Fruit fly (Drosophila melanogaster) whole organism, embryonic: ENCODE results near the gene miple1.

Experiments used
- Bgb ChIP-seq: fragments of 200-800 bp; sonication (Bioruptor generic); IDR thresholded peaks from 2 replicates; pipeline ENCODE4 v1.3.6; 2022; ENCODE audit warnings: missing biosample characterization, missing genetic modification characterization; ENCODE audit not compliant: partially characterized antibody
- CG11504 ChIP-seq: fragments of 200-800 bp; sonication (Bioruptor generic); optimal IDR thresholded peaks from 3 replicates; lab custom pipeline; 2019; ENCODE audit warnings: missing biosample characterization, mild to moderate bottlenecking, missing genetic modification characterization, moderate library complexity
- CG13287 ChIP-seq: fragments of 200-800 bp; sonication (Bioruptor generic); IDR thresholded peaks from 2 replicates; pipeline ENCODE4 v1.3.6; 2022; ENCODE audit warnings: missing biosample characterization, missing genetic modification characterization; ENCODE audit not compliant: partially characterized antibody
- CG13894 ChIP-seq: fragments of 200-800 bp; sonication (Bioruptor generic); optimal IDR thresholded peaks from 3 replicates; lab custom pipeline; 2018; ENCODE audit warnings: missing biosample characterization, mild to moderate bottlenecking, missing genetic modification characterization, moderate library complexity
- CG14014 ChIP-seq: fragments of 200-800 bp; sonication (Bioruptor generic); IDR thresholded peaks from 2 replicates; pipeline ENCODE4 v1.3.6; 2022; ENCODE audit warnings: missing biosample characterization, missing genetic modification characterization
- CG15479 ChIP-seq: fragments of 200-800 bp; sonication (Bioruptor generic); optimal IDR thresholded peaks from 3 replicates; lab custom pipeline; 2019; ENCODE audit warnings: missing biosample characterization, mild to moderate bottlenecking, missing genetic modification characterization, moderate library complexity
- CG2129 ChIP-seq: fragments of 200-800 bp; sonication (Bioruptor generic); IDR thresholded peaks from 2 replicates; pipeline ENCODE4 v1.3.6; 2022; ENCODE audit warnings: missing biosample characterization, missing genetic modification characterization; ENCODE audit not compliant: partially characterized antibody
- CG2199 ChIP-seq: fragments of 200-800 bp; sonication (Bioruptor generic); IDR thresholded peaks from 3 replicates; pipeline ENCODE4 v1.3.6; 2022; ENCODE audit warnings: missing biosample characterization, missing genetic modification characterization
- CG33557 ChIP-seq: fragments of 200-800 bp; sonication (Bioruptor generic); optimal IDR thresholded peaks from 2 replicates; lab custom pipeline; 2019; ENCODE audit warnings: missing biosample characterization, mild to moderate bottlenecking, missing genetic modification characterization, moderate library complexity
- CG34224 ChIP-seq: fragments of 200-800 bp; sonication (Bioruptor generic); IDR thresholded peaks from 3 replicates; pipeline ENCODE4 v1.3.6; 2022; ENCODE audit warnings: missing biosample characterization, missing genetic modification characterization; ENCODE audit not compliant: partially characterized antibody
- CG5180 ChIP-seq: fragments of 200-800 bp; sonication (Bioruptor generic); optimal IDR thresholded peaks from 3 replicates; lab custom pipeline; 2017; ENCODE audit warnings: missing biosample characterization, missing genetic modification characterization, mild to moderate bottlenecking, moderate library complexity, missing genetic modification reagents
- CG6175 ChIP-seq: fragments of 200-800 bp; sonication (Bioruptor generic); IDR thresholded peaks from 3 replicates; pipeline ENCODE4 v1.3.6; 2022; ENCODE audit warnings: missing biosample characterization, missing genetic modification characterization
- CG7556 ChIP-seq: fragments of 200-800 bp; sonication (Bioruptor generic); optimal IDR thresholded peaks from 2 replicates; lab custom pipeline; 2017; ENCODE audit warnings: missing biosample characterization, mild to moderate bottlenecking, missing genetic modification characterization
- Dbx ChIP-seq: fragments of 200-800 bp; sonication (Bioruptor generic); IDR thresholded peaks from 3 replicates; pipeline ENCODE4 v1.3.6; 2022; ENCODE audit warnings: missing biosample characterization, missing genetic modification characterization
- E2f2 ChIP-seq: fragments of 200-800 bp; sonication (Bioruptor generic); IDR thresholded peaks from 2 replicates; pipeline ENCODE4 v1.3.6; 2022; ENCODE audit warnings: missing biosample characterization, missing genetic modification characterization
- Hr78 ChIP-seq, 2 experiments: fragments of 200-800 bp in 1 of 2; fragments of >200 bp in 1 of 2; sonication (Bioruptor generic) in 1 of 2; optimal IDR thresholded peaks; 2 replicates each; lab custom pipeline; 2017 to 2019; ENCODE audit warnings: missing biosample characterization in 2 of 2, missing genetic modification characterization in 2 of 2, mild to moderate bottlenecking in 1 of 2, moderate library complexity in 1 of 2
- Opbp ChIP-seq: fragments of 200-800 bp; sonication (Bioruptor generic); IDR thresholded peaks from 3 replicates; pipeline ENCODE4 v1.3.6; 2022; ENCODE audit warnings: missing biosample characterization, missing genetic modification characterization; ENCODE audit not compliant: partially characterized antibody
- Trl ChIP-seq, 3 experiments: fragments of >200 bp in 2 of 3; fragments of 200-800 bp in 1 of 3; sonication (Bioruptor generic) in 1 of 3; optimal IDR thresholded peaks; 2 replicates in 1 of 3; 3 replicates in 2 of 3; lab custom pipeline; 2016 to 2017; ENCODE audit warnings: missing biosample characterization in 1 of 3, missing genetic modification characterization in 1 of 3
- ato ChIP-seq: fragments of 200-800 bp; sonication (Bioruptor generic); IDR thresholded peaks from 2 replicates; pipeline ENCODE4 v1.3.6; 2022; ENCODE audit warnings: missing biosample characterization, missing genetic modification characterization; ENCODE audit not compliant: partially characterized antibody
- bbx ChIP-seq: fragments of 200-800 bp; sonication (Bioruptor generic); IDR thresholded peaks from 2 replicates; pipeline ENCODE4 v1.3.6; 2022; ENCODE audit warnings: missing biosample characterization, missing genetic modification characterization; ENCODE audit not compliant: partially characterized antibody
- cg ChIP-seq: fragments of 200-800 bp; sonication (Bioruptor generic); optimal IDR thresholded peaks from 3 replicates; lab custom pipeline; 2019; ENCODE audit warnings: missing biosample characterization, mild to moderate bottlenecking, missing genetic modification characterization, moderate library complexity
- chinmo ChIP-seq: fragments of 200-800 bp; sonication (Bioruptor generic); IDR thresholded peaks from 4 replicates; pipeline ENCODE4 v1.3.6; 2022; ENCODE audit warnings: missing biosample characterization, missing genetic modification characterization; ENCODE audit not compliant: partially characterized antibody
- crol ChIP-seq: fragments of 200-800 bp; sonication (Bioruptor generic); IDR thresholded peaks from 2 replicates; pipeline ENCODE4 v1.3.6; 2022; ENCODE audit warnings: missing biosample characterization, missing genetic modification characterization
- ewg ChIP-seq: fragments of 200-800 bp; sonication (Bioruptor generic); optimal IDR thresholded peaks from 3 replicates; lab custom pipeline; 2017; ENCODE audit warnings: mild to moderate bottlenecking, missing biosample characterization, missing genetic modification reagents, missing genetic modification characterization
- gcm ChIP-seq: fragments of 200-800 bp; sonication (Bioruptor generic); optimal IDR thresholded peaks from 2 replicates; lab custom pipeline; 2019; ENCODE audit warnings: missing biosample characterization, mild to moderate bottlenecking, missing genetic modification characterization, moderate library complexity
- hb ChIP-seq: fragments of 200-800 bp; sonication (Bioruptor generic); IDR thresholded peaks from 3 replicates; pipeline ENCODE4 v1.3.6; 2022; ENCODE audit warnings: missing biosample characterization, missing genetic modification characterization; ENCODE audit not compliant: partially characterized antibody
- hbn ChIP-seq: fragments of 200-800 bp; sonication (Bioruptor generic); IDR thresholded peaks from 2 replicates; pipeline ENCODE4 v1.3.6; 2022; ENCODE audit warnings: missing biosample characterization, missing genetic modification characterization; ENCODE audit not compliant: partially characterized antibody
- her ChIP-seq: fragments of 200-800 bp; sonication (Bioruptor generic); optimal IDR thresholded peaks from 2 replicates; lab custom pipeline; 2016; ENCODE audit warnings: missing biosample characterization, missing genetic modification characterization
- inv ChIP-seq: fragments of 200-800 bp; sonication (Bioruptor generic); IDR thresholded peaks from 2 replicates; pipeline ENCODE4 v1.3.6; 2022; ENCODE audit warnings: missing biosample characterization, missing genetic modification characterization; ENCODE audit not compliant: partially characterized antibody
- klu ChIP-seq: fragments of 200-800 bp; sonication (Bioruptor generic); IDR thresholded peaks from 2 replicates; pipeline ENCODE4 v1.3.6; 2022; ENCODE audit warnings: missing biosample characterization, missing genetic modification characterization
- knrl ChIP-seq: fragments of 200-800 bp; sonication (Bioruptor generic); IDR thresholded peaks from 3 replicates; pipeline ENCODE4 v1.3.6; 2022; ENCODE audit warnings: missing biosample characterization, missing genetic modification characterization; ENCODE audit not compliant: partially characterized antibody
- nerfin-1 ChIP-seq: fragments of 200-800 bp; sonication (Bioruptor generic); optimal IDR thresholded peaks from 3 replicates; lab custom pipeline; 2019; ENCODE audit warnings: missing biosample characterization, mild to moderate bottlenecking, missing genetic modification characterization, moderate library complexity
- p53 ChIP-seq: fragments of 200-800 bp; sonication (Bioruptor generic); optimal IDR thresholded peaks from 2 replicates; lab custom pipeline; 2016; ENCODE audit warnings: missing biosample characterization, missing genetic modification characterization
- sens-2 ChIP-seq: fragments of 200-800 bp; sonication (Bioruptor generic); IDR thresholded peaks from 2 replicates; pipeline ENCODE4 v1.3.6; 2022; ENCODE audit warnings: missing biosample characterization, missing genetic modification characterization
- slp2 ChIP-seq: fragments of 200-800 bp; sonication (Bioruptor generic); optimal IDR thresholded peaks from 2 replicates; lab custom pipeline; 2016; ENCODE audit warnings: missing biosample characterization, missing genetic modification characterization
- sna ChIP-seq: fragments of 200-800 bp; sonication (Bioruptor generic); IDR thresholded peaks from 2 replicates; pipeline ENCODE4 v1.3.6; 2022; ENCODE audit warnings: missing biosample characterization, missing genetic modification characterization; ENCODE audit not compliant: partially characterized antibody
- so ChIP-seq: fragments of 200-800 bp; sonication (Bioruptor generic); IDR thresholded peaks from 3 replicates; pipeline ENCODE4 v1.3.6; 2022; ENCODE audit warnings: missing biosample characterization, missing genetic modification characterization
- sob ChIP-seq: fragments of 200-800 bp; sonication (Bioruptor generic); IDR thresholded peaks from 2 replicates; pipeline ENCODE4 v1.3.6; 2022; ENCODE audit warnings: missing biosample characterization, missing genetic modification characterization
- tx ChIP-seq: fragments of 200-800 bp; sonication (Bioruptor generic); optimal IDR thresholded peaks from 2 replicates; lab custom pipeline; 2016; ENCODE audit warnings: missing biosample characterization, missing genetic modification characterization
- zen2 ChIP-seq: fragments of 200-800 bp; sonication (Bioruptor generic); IDR thresholded peaks from 3 replicates; pipeline ENCODE4 v1.3.6; 2022; ENCODE audit warnings: missing biosample characterization, missing genetic modification characterization; ENCODE audit not compliant: partially characterized antibody

miple1 gene

dm6 chr3L:271501-272249 lies 4.6 kb downstream of the miple1 start (continued):
- TF ChIP-seq CG33557 (GFP tag; lab: Kevin White, UChicago) (no peak), ewg (GFP tag; lab: Kevin White, UChicago) (peak; percentile 72), hb (GFP tag; lab: Robert Waterston, UW) (no peak), slp2 (GFP tag; lab: Kevin White, UChicago) (no peak), zen2 (GFP tag; lab: Robert Waterston, UW) (peak; percentile 57; the same call in 2 of the 3 replicates), chinmo (GFP tag; lab: Robert Waterston, UW) (peak; percentile 92; the same call in 3 of the 4 replicates), CG2199 (GFP tag; lab: Robert Waterston, UW) (peak; percentile 92; the same call in 2 of the 3 replicates), CG13287 (GFP tag; lab: Robert Waterston, UW) (peak; percentile 51; the same call in 1 of the 2 replicates), cg (GFP tag; lab: Kevin White, UChicago) (peak; percentile 25), nerfin-1 (tag; lab: Kevin White, UChicago) (peak; percentile 78), CG14014 (GFP tag; lab: Robert Waterston, UW) (no peak), Trl (optimal IDR thresholded peaks at IDR 0.05; lab: Kevin White, UChicago) (peak; percentile 88 to 91), Trl (GFP tag; optimal IDR thresholded peaks at IDR 0.05; lab: Kevin White, UChicago) (no peak), CG11504 (tag; lab: Kevin White, UChicago) (peak; percentile 3), inv (GFP tag; lab: Robert Waterston, UW) (0 out of 2 replicates have a peak, but pooled peaks have one; percentile 22), sens-2 (GFP tag; lab: Robert Waterston, UW) (peak; percentile 42; the same call in 1 of the 2 replicates), CG13894 (tag; lab: Kevin White, UChicago) (peak; percentile 43), Opbp (GFP tag; lab: Robert Waterston, UW) (peak; percentile 63; the same call in 1 of the 3 replicates), crol (GFP tag; lab: Robert Waterston, UW) (no peak), CG7556 (GFP tag; lab: Kevin White, UChicago) (peak; percentile 3), so (peak; percentile 26; the same call in 1 of the 3 replicates), p53 (GFP tag; lab: Kevin White, UChicago) (no peak), klu (GFP tag; lab: Robert Waterston, UW) (no peak), Bgb (peak; percentile 76), gcm (peak; percentile 77), knrl (GFP tag; lab: Robert Waterston, UW) (0 out of 3 replicates have a peak, but pooled peaks have one; percentile 22), Hr78 (GFP tag; optimal IDR thresholded peaks at IDR 0.05; lab: Kevin White, UChicago) (no peak), CG6175 (GFP tag; lab: Robert Waterston, UW) (no peak), CG34224 (GFP tag; lab: Robert Waterston, UW) (peak; percentile 53), sob (GFP tag; lab: Robert Waterston, UW) (peak; percentile 31; the same call in 1 of the 2 replicates), CG2129 (no peak), E2f2 (GFP tag; lab: Robert Waterston, UW) (0 out of 2 replicates have a peak, but pooled peaks have one; percentile 15), sna (GFP tag; lab: Robert Waterston, UW) (0 out of 2 replicates have a peak, but pooled peaks have one; percentile 46), CG5180 (peak; percentile 88), Dbx (GFP tag; lab: Robert Waterston, UW) (0 out of 3 replicates have a peak, but pooled peaks have one; percentile 28), CG15479 (no peak), hbn (GFP tag; lab: Robert Waterston, UW) (0 out of 2 replicates have a peak, but pooled peaks have one; percentile 17), bbx (GFP tag; lab: Robert Waterston, UW) (peak; percentile 78), her (GFP tag; lab: Kevin White, UChicago) (peak; percentile 16), tx (GFP tag; lab: Kevin White, UChicago) (no peak), ato (peak; percentile 64; the same call in 1 of the 2 replicates)
